Fruit fly (Drosophila melanogaster): ENCODE data around the gene brat.

DNA sequence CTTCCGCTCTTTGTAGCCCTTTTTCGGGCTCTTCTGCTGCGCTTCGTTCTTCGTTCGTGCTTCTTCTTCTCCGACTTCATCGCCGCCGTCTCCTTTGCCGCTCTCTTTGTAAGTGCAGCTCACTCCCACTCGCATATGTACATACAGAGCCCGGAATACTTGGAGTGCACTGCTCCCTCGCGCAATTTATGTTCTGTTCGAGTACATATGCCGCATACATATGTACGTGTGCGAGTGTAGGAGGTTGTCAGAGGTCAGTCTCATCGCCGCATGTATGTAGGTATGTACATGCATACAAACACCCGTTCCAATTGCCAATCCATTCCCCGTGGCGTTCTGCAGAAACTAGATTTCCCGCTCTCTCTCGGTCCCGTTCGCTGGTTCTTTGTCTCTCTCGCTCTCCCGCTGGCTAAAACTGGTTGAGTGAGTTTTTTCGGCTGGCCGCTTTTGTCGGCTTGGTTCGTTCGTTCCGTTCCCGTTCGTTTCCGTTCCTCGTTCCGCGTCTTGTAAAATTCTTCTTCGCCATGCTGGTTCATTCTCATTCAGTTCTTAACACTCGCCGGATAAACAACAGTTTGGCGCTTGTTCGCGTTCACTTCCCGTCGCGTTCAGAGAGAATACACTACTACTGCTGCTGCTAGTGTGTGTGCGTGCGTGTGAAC lies 24.5 kb downstream of the brat start:
- TF ChIP-seq ovo (GFP tag; optimal IDR thresholded peaks at IDR 0.05) (peak; percentile 64), CG1620 (GFP tag; optimal IDR thresholded peaks at IDR 0.05) (no peak), Mnt (GFP tag; optimal IDR thresholded peaks at IDR 0.05) (peak; percentile 82), Crg-1 (GFP tag; optimal IDR thresholded peaks at IDR 0.05) (no peak), CG7101 (tag; optimal IDR thresholded peaks at IDR 0.05) (peak; percentile 42), cic (GFP tag; optimal IDR thresholded peaks at IDR 0.05) (peak; percentile 59), CG14711 (tag; optimal IDR thresholded peaks at IDR 0.05) (peak; percentile 26), tj (GFP tag; optimal IDR thresholded peaks at IDR 0.05) (peak; percentile 39)

Data from whole organism, adult.